Worm (Caenorhabditis elegans) whole organism, L1 larva: ENCODE data around the gene F32D8.11.

Experiments
- C16A3.4 ChIP-seq: fragments of 150-350 bp; optimal IDR thresholded peaks from 2 replicates; lab custom pipeline; 2014; ENCODE audit warnings: missing biosample characterization, missing genetic modification characterization
- C34B4.2 ChIP-seq: sonication (generic microtip); optimal IDR thresholded peaks from 2 replicates; lab custom pipeline; 2017; ENCODE audit warnings: mild to moderate bottlenecking, missing genetic modification characterization, missing compliant biosample characterization
- Y116A8C.19 ChIP-seq: sonication (generic microtip); optimal IDR thresholded peaks from 2 replicates; lab custom pipeline; 2016; ENCODE audit warnings: missing compliant biosample characterization, missing genetic modification characterization, borderline replicate concordance
- alr-1 ChIP-seq: fragments of 200-800 bp; sonication (Bioruptor generic); optimal IDR thresholded peaks from 2 replicates; lab custom pipeline; 2018; ENCODE audit warnings: borderline replicate concordance, mild to moderate bottlenecking, missing genetic modification characterization, missing compliant biosample characterization
- aly-2 ChIP-seq: fragments of 150-350 bp; optimal IDR thresholded peaks from 2 replicates; lab custom pipeline; 2014; ENCODE audit warnings: missing biosample characterization, missing genetic modification characterization
- ama-1 ChIP-seq: fragments of 150-350 bp; optimal IDR thresholded peaks from 2 replicates; lab custom pipeline; 2014
- ceh-63 ChIP-seq: fragments of 200-800 bp; sonication (Bioruptor generic); optimal IDR thresholded peaks from 2 replicates; lab custom pipeline; 2018; ENCODE audit warnings: mild to moderate bottlenecking, missing genetic modification characterization, missing compliant biosample characterization
- ceh-82 ChIP-seq, 3 experiments: fragments of 150-350 bp in 1 of 3; sonication (generic microtip) in 2 of 3; optimal IDR thresholded peaks; 2 replicates each; lab custom pipeline; 2014 to 2017; ENCODE audit warnings: missing biosample characterization in 3 of 3, missing genetic modification characterization in 3 of 3
- ces-1 ChIP-seq: fragments of 150-350 bp; optimal IDR thresholded peaks from 2 replicates; lab custom pipeline; 2014; ENCODE audit warnings: missing biosample characterization, missing genetic modification reagents, missing genetic modification characterization
- dpl-1 ChIP-seq, 3 experiments: fragments of 150-350 bp in 2 of 3; sonication (generic microtip) in 1 of 3; optimal IDR thresholded peaks; 2 replicates each; lab custom pipeline; 2014 to 2017; ENCODE audit warnings: missing biosample characterization in 3 of 3, missing genetic modification characterization in 3 of 3, missing genetic modification reagents in 3 of 3
- dsc-1 ChIP-seq: sonication (generic microtip); optimal IDR thresholded peaks from 2 replicates; lab custom pipeline; 2016; ENCODE audit warnings: mild to moderate bottlenecking, missing genetic modification characterization, missing compliant biosample characterization
- efl-1 ChIP-seq, 4 experiments: fragments of 150-350 bp; optimal IDR thresholded peaks in 3 of 4; peaks in 1 of 4; 1 replicate in 1 of 4; 2 replicates in 3 of 4; lab custom pipeline; 2014; ENCODE audit warnings: missing biosample characterization in 2 of 4, missing genetic modification characterization in 2 of 4, missing genetic modification reagents in 2 of 4
- efl-3 ChIP-seq: fragments of 200-800 bp; sonication (Bioruptor generic); optimal IDR thresholded peaks from 2 replicates; lab custom pipeline; 2018; ENCODE audit warnings: mild to moderate bottlenecking, missing genetic modification characterization, missing compliant biosample characterization
- egl-13 ChIP-seq: sonication (generic microtip); optimal IDR thresholded peaks from 2 replicates; lab custom pipeline; 2016; ENCODE audit warnings: missing genotype, missing genetic modification reagents, missing genetic modification characterization, missing compliant biosample characterization
- elt-2 ChIP-seq: sonication (generic microtip); optimal IDR thresholded peaks from 2 replicates; lab custom pipeline; 2016; ENCODE audit warnings: missing genetic modification characterization, mild to moderate bottlenecking, inconsistent platforms, missing compliant biosample characterization, missing genetic modification reagents
- elt-3 ChIP-seq, 6 experiments: fragments of 150-350 bp in 1 of 6; sonication (generic microtip); optimal IDR thresholded peaks; 2 replicates each; lab custom pipeline; 2017 to 2018; ENCODE audit warnings: missing biosample characterization in 6 of 6, missing genetic modification characterization in 6 of 6, inconsistent platforms in 1 of 6
- fkh-10 ChIP-seq: sonication (generic microtip); optimal IDR thresholded peaks from 2 replicates; lab custom pipeline; 2017; ENCODE audit warnings: missing biosample characterization, missing genetic modification reagents, missing genetic modification characterization
- fkh-8 ChIP-seq: sonication (generic microtip); optimal IDR thresholded peaks from 2 replicates; lab custom pipeline; 2016; ENCODE audit warnings: mild to moderate bottlenecking, missing genetic modification characterization, missing compliant biosample characterization
- hlh-4 ChIP-seq: sonication (generic microtip); optimal IDR thresholded peaks from 2 replicates; lab custom pipeline; 2016; ENCODE audit warnings: mild to moderate bottlenecking, missing genetic modification characterization, missing compliant biosample characterization
- hpl-2 ChIP-seq: fragments of 150-350 bp; optimal IDR thresholded peaks from 2 replicates; lab custom pipeline; 2014; ENCODE audit warnings: missing biosample characterization, missing genetic modification reagents, missing genetic modification characterization
- irx-1 ChIP-seq: sonication (generic microtip); optimal IDR thresholded peaks from 2 replicates; lab custom pipeline; 2016; ENCODE audit warnings: missing genetic modification characterization, missing compliant biosample characterization
- jun-1 ChIP-seq: fragments of 150-350 bp; optimal IDR thresholded peaks from 2 replicates; lab custom pipeline; 2014; ENCODE audit warnings: missing biosample characterization, missing genetic modification reagents, missing genetic modification characterization
- lin-13 ChIP-seq: fragments of 150-350 bp; optimal IDR thresholded peaks from 2 replicates; lab custom pipeline; 2014; ENCODE audit warnings: missing biosample characterization, missing genetic modification reagents, missing genetic modification characterization
- lin-15B ChIP-seq: fragments of 150-350 bp; sonication (generic microtip); optimal IDR thresholded peaks from 3 replicates; lab custom pipeline; 2014; ENCODE audit warnings: missing biosample characterization, missing genetic modification characterization
- lin-35 ChIP-seq, 2 experiments: fragments of 150-350 bp; optimal IDR thresholded peaks; 2 replicates each; lab custom pipeline; 2014; ENCODE audit warnings: missing biosample characterization in 2 of 2, missing genetic modification characterization in 2 of 2, missing genetic modification reagents in 2 of 2
- lin-39 ChIP-seq: fragments of 150-350 bp; optimal IDR thresholded peaks from 2 replicates; lab custom pipeline; 2014; ENCODE audit warnings: missing biosample characterization, missing genetic modification reagents, missing genetic modification characterization
- lir-3 ChIP-seq: sonication (generic microtip); optimal IDR thresholded peaks from 2 replicates; lab custom pipeline; 2016; ENCODE audit warnings: mild to moderate bottlenecking, missing genetic modification characterization, moderate library complexity, missing compliant biosample characterization; ENCODE audit not compliant: poor library complexity
- lsy-2 ChIP-seq, 2 experiments: fragments of 150-350 bp; optimal IDR thresholded peaks; 2 replicates each; lab custom pipeline; 2014; ENCODE audit warnings: missing biosample characterization in 2 of 2, missing genetic modification characterization in 2 of 2
- mab-9 ChIP-seq: fragments of 200-800 bp; sonication (Bioruptor generic); IDR thresholded peaks from 2 replicates; pipeline ENCODE4 v1.3.6; 2022; ENCODE audit warnings: missing genetic modification reagents, missing genetic modification characterization, missing compliant biosample characterization
- mdl-1 ChIP-seq, 2 experiments: fragments of 150-350 bp; optimal IDR thresholded peaks; 2 replicates each; lab custom pipeline; 2014 to 2017; ENCODE audit warnings: missing biosample characterization in 2 of 2, missing genetic modification characterization in 2 of 2, inconsistent platforms in 1 of 2
- nhr-11 ChIP-seq: fragments of 150-350 bp; optimal IDR thresholded peaks from 2 replicates; lab custom pipeline; 2014; ENCODE audit warnings: missing biosample characterization, missing genetic modification characterization
- nhr-12 ChIP-seq: sonication (generic microtip); optimal IDR thresholded peaks from 2 replicates; lab custom pipeline; 2017; ENCODE audit warnings: missing biosample characterization, missing genetic modification characterization
- nhr-71 ChIP-seq: sonication (generic microtip); optimal IDR thresholded peaks from 2 replicates; lab custom pipeline; 2016; ENCODE audit warnings: mild to moderate bottlenecking, missing genetic modification characterization, moderate library complexity, missing compliant biosample characterization
- nhr-76 ChIP-seq: sonication (generic microtip); optimal IDR thresholded peaks from 2 replicates; lab custom pipeline; 2017; ENCODE audit warnings: missing biosample characterization, missing genetic modification characterization
- nhr-85 ChIP-seq: sonication (generic microtip); peaks from one replicate; lab custom pipeline; 2016; ENCODE audit warnings: missing genetic modification characterization, inconsistent platforms, missing compliant biosample characterization
- pax-3 ChIP-seq: fragments of 200-800 bp; sonication (Bioruptor generic); optimal IDR thresholded peaks from 2 replicates; lab custom pipeline; 2018; ENCODE audit warnings: mild to moderate bottlenecking, missing genetic modification characterization, moderate library complexity, missing compliant biosample characterization
- pqm-1 ChIP-seq: sonication (generic microtip); optimal IDR thresholded peaks from 3 replicates; lab custom pipeline; 2017; ENCODE audit warnings: missing biosample characterization, missing genetic modification characterization
- rnt-1 ChIP-seq: sonication (generic microtip); optimal IDR thresholded peaks from 2 replicates; lab custom pipeline; 2016; ENCODE audit warnings: mild to moderate bottlenecking, missing genetic modification characterization, moderate library complexity, missing compliant biosample characterization
- skn-1 ChIP-seq: fragments of 150-350 bp; optimal IDR thresholded peaks from 2 replicates; lab custom pipeline; 2014; ENCODE audit warnings: missing biosample characterization, missing genetic modification characterization
- snu-23 ChIP-seq: sonication (generic microtip); optimal IDR thresholded peaks from 2 replicates; lab custom pipeline; 2016; ENCODE audit warnings: missing genetic modification characterization, missing compliant biosample characterization
- sptf-1 ChIP-seq: fragments of 150-350 bp; optimal IDR thresholded peaks from 2 replicates; lab custom pipeline; 2014; ENCODE audit warnings: missing biosample characterization, missing genetic modification characterization
- sup-37 ChIP-seq: fragments of 200-800 bp; sonication (Bioruptor generic); optimal IDR thresholded peaks from 2 replicates; lab custom pipeline; 2018; ENCODE audit warnings: mild to moderate bottlenecking, missing genetic modification characterization, missing compliant biosample characterization
- tbx-2 ChIP-seq: sonication (generic microtip); optimal IDR thresholded peaks from 2 replicates; lab custom pipeline; 2016; ENCODE audit warnings: missing genetic modification characterization, missing compliant biosample characterization
- tlp-1 ChIP-seq: fragments of 150-350 bp; optimal IDR thresholded peaks from 2 replicates; lab custom pipeline; 2014; ENCODE audit warnings: missing biosample characterization, missing genetic modification characterization
- unc-62 ChIP-seq: fragments of 150-350 bp; optimal IDR thresholded peaks from 2 replicates; lab custom pipeline; 2014; ENCODE audit warnings: missing biosample characterization, missing genetic modification reagents, missing genetic modification characterization
- unc-86 ChIP-seq: sonication (generic microtip); optimal IDR thresholded peaks from 2 replicates; lab custom pipeline; 2016; ENCODE audit warnings: missing genetic modification characterization, missing compliant biosample characterization
- unc-98 ChIP-seq: fragments of 200-800 bp; sonication (Bioruptor generic); IDR thresholded peaks from 2 replicates; pipeline ENCODE4 v1.3.6; 2022; ENCODE audit warnings: missing genetic modification characterization, missing compliant biosample characterization
- xbp-1 ChIP-seq: sonication (generic microtip); optimal IDR thresholded peaks from 2 replicates; lab custom pipeline; 2016; ENCODE audit warnings: missing genetic modification characterization, missing compliant biosample characterization
- zag-1 ChIP-seq: fragments of 150-350 bp; optimal IDR thresholded peaks from 2 replicates; lab custom pipeline; 2014; ENCODE audit warnings: missing biosample characterization, missing genetic modification characterization
- zip-4 ChIP-seq: fragments of 200-800 bp; sonication (Bioruptor generic); optimal IDR thresholded peaks from 2 replicates; lab custom pipeline; 2018; ENCODE audit warnings: mild to moderate bottlenecking, missing genetic modification characterization, moderate library complexity, missing compliant biosample characterization

Gene F32D8.11

ce11 chrV:10889036-10889435 is at the start of gene F32D8.11:
F32D8.11 (minus strand) TSS chrV:10889136.
- TF ChIP-seq efl-1 (optimal IDR thresholded peaks at IDR 0.05; lab: Kevin White, UChicago) (no peak), efl-1 (GFP tag; optimal IDR thresholded peaks at IDR 0.05 in 1 of 2; lab: Kevin White, UChicago) (peak in 1 of 2 experiments; percentile 83), mab-9 (GFP tag; lab: Robert Waterston, UW) (no peak), lin-35 (GFP tag; optimal IDR thresholded peaks at IDR 0.05; lab: Kevin White, UChicago) (no peak), lin-39 (tag; lab: Kevin White, UChicago) (no peak)

- TF ChIP-seq dpl-1 (GFP tag; optimal IDR thresholded peaks at IDR 0.05; lab: Kevin White, UChicago) (peak in 1 of 3 experiments; percentile 2), pax-3 (tag; lab: Kevin White, UChicago) (no peak), hlh-4 (tag; lab: Kevin White, UChicago) (no peak), C16A3.4 (no peak), snu-23 (peak; percentile 41), sup-37 (GFP tag; lab: Kevin White, UChicago) (no peak), aly-2 (no peak), ceh-63 (GFP tag; lab: Kevin White, UChicago) (no peak), alr-1 (tag; lab: Kevin White, UChicago) (no peak), zag-1 (no peak), dsc-1 (tag; lab: Kevin White, UChicago) (peak; percentile 69), lin-35 (GFP tag; optimal IDR thresholded peaks at IDR 0.05; lab: Kevin White, UChicago) (peak in 1 of 2 experiments; percentile 27), lin-13 (GFP tag; lab: Kevin White, UChicago) (no peak), tbx-2 (no peak), lsy-2 (tag; optimal IDR thresholded peaks at IDR 0.05; lab: Kevin White, UChicago) (peak; percentile 26 to 65), fkh-10 (GFP tag; lab: Kevin White, UChicago) (peak; percentile 92), elt-3 (tag; optimal IDR thresholded peaks at IDR 0.05; lab: Kevin White, UChicago) (peak in 1 of 6 experiments; percentile 65), irx-1 (tag; lab: Kevin White, UChicago) (peak; percentile 17), efl-1 (optimal IDR thresholded peaks at IDR 0.05; lab: Kevin White, UChicago) (no peak), efl-1 (GFP tag; optimal IDR thresholded peaks at IDR 0.05 in 1 of 2; lab: Kevin White, UChicago) (peak in 1 of 2 experiments; percentile 62), lir-3 (tag; lab: Kevin White, UChicago) (no peak), jun-1 (tag; lab: Kevin White, UChicago) (no peak), rnt-1 (tag; lab: Kevin White, UChicago) (no peak), fkh-8 (tag; lab: Kevin White, UChicago) (peak; percentile 79), mab-9 (GFP tag; lab: Robert Waterston, UW) (no peak), elt-2 (tag; lab: Kevin White, UChicago) (no peak), lin-39 (tag; lab: Kevin White, UChicago) (no peak), sptf-1 (tag; lab: Kevin White, UChicago) (no peak), ceh-82 (tag; optimal IDR thresholded peaks at IDR 0.05; lab: Kevin White, UChicago) (no peak), nhr-76 (tag; lab: Kevin White, UChicago) (no peak), nhr-11 (tag; lab: Kevin White, UChicago) (peak; percentile 63), xbp-1 (no peak), skn-1 (tag; lab: Kevin White, UChicago) (peak; percentile 64), C34B4.2 (tag; lab: Kevin White, UChicago) (no peak), ama-1 (lab: Kevin White, UChicago) (no peak), lin-15B (tag; lab: Kevin White, UChicago) (no peak), nhr-71 (peak; percentile 88), unc-98 (no peak), unc-62 (GFP tag; lab: Kevin White, UChicago) (no peak), egl-13 (tag; lab: Kevin White, UChicago) (no peak), tlp-1 (tag; lab: Kevin White, UChicago) (no peak), Y116A8C.19 (no peak), hpl-2 (no peak), unc-86 (tag; lab: Kevin White, UChicago) (no peak), nhr-12 (tag; lab: Kevin White, UChicago) (no peak), nhr-85 (tag; lab: Kevin White, UChicago) (no peak), efl-3 (GFP tag; lab: Kevin White, UChicago) (no peak), pqm-1 (no peak), zip-4 (GFP tag; lab: Kevin White, UChicago) (no peak), ces-1 (GFP tag; lab: Kevin White, UChicago) (no peak), mdl-1 (tag; optimal IDR thresholded peaks at IDR 0.05; lab: Kevin White, UChicago) (no peak)
Measured at ce11 chrV:10937294-10937693, 48.4 kb upstream of the F32D8.11 start.
